Worm (Caenorhabditis elegans): ENCODE measurements around the gene Y52E8A.3.

The Y52E8A.3 gene

ce11 chrII:4299227-4299703 lies 7.5 kb downstream of the Y52E8A.3 start, which contains the start of gene sco-1 (continued):
- TF ChIP-seq hlh-4 (tag; optimal IDR thresholded peaks at IDR 0.05): peak; percentile 76
- no peak for TF ChIP-seq unc-30 (tag; optimal IDR thresholded peaks at IDR 0.05)
- TF ChIP-seq lin-35 (GFP tag; optimal IDR thresholded peaks at IDR 0.05): peak; percentile 88 to 91
- peak; percentile 98 for TF ChIP-seq nhr-90 (tag; optimal IDR thresholded peaks at IDR 0.05; ENCODE audit: poor library complexity)
- peak; percentile 95 for TF ChIP-seq skn-1 (tag; optimal IDR thresholded peaks at IDR 0.05)
- peak; percentile 97 for TF ChIP-seq nhr-20 (tag; optimal IDR thresholded peaks at IDR 0.05)
- TF ChIP-seq lin-14 (GFP tag; optimal IDR thresholded peaks at IDR 0.05): peak; percentile 97
- peak; percentile 85 for TF ChIP-seq nhr-237 (tag; optimal IDR thresholded peaks at IDR 0.05)
- no peak for TF ChIP-seq alr-1 (tag; optimal IDR thresholded peaks at IDR 0.05; ENCODE audit: borderline replicate concordance)
- TF ChIP-seq fkh-10 (GFP tag; optimal IDR thresholded peaks at IDR 0.05): peak; percentile 91
- peak; percentile 95 for TF ChIP-seq sox-4 (tag; optimal IDR thresholded peaks at IDR 0.05)
- no peak for TF ChIP-seq pag-3 (tag; optimal IDR thresholded peaks at IDR 0.05; ENCODE audit: borderline replicate concordance, insufficient read depth)
- TF ChIP-seq elt-3 (tag; optimal IDR thresholded peaks at IDR 0.05): peak in 3 of 6 experiments; percentile 82 to 97 (median 94)
- TF ChIP-seq zag-1 (tag; optimal IDR thresholded peaks at IDR 0.05): peak; percentile 92
- TF ChIP-seq sup-37 (GFP tag; optimal IDR thresholded peaks at IDR 0.05): peak; percentile 93
- peak; percentile 96 to 97 for TF ChIP-seq lsy-2 (tag; optimal IDR thresholded peaks at IDR 0.05)
- TF ChIP-seq ceh-82 (tag; optimal IDR thresholded peaks at IDR 0.05): peak; percentile 97 to 98 (median 98)
- peak; percentile 92 for TF ChIP-seq ceh-88 (GFP tag; IDR thresholded peaks at IDR 0.05)
- peak; percentile 95 for TF ChIP-seq nhr-77 (tag; optimal IDR thresholded peaks at IDR 0.05)
- peak; percentile 92 for TF ChIP-seq lin-39 (tag; optimal IDR thresholded peaks at IDR 0.05)
- peak; percentile 96 for TF ChIP-seq pax-3 (tag; optimal IDR thresholded peaks at IDR 0.05)
- peak; percentile 97 for TF ChIP-seq C04F5.9 (tag; optimal IDR thresholded peaks at IDR 0.05)
- TF ChIP-seq C34B4.2 (tag; optimal IDR thresholded peaks at IDR 0.05): peak; percentile 79
- TF ChIP-seq ceh-8 (GFP tag; optimal IDR thresholded peaks at IDR 0.05): peak; percentile 96
- peak; percentile 97 for TF ChIP-seq irx-1 (tag; optimal IDR thresholded peaks at IDR 0.05)
- TF ChIP-seq lin-13 (GFP tag; optimal IDR thresholded peaks at IDR 0.05): peak; percentile 97
- peak; percentile 79 for TF ChIP-seq blmp-1 (tag; optimal IDR thresholded peaks at IDR 0.05)
- TF ChIP-seq tbx-2 (tag; optimal IDR thresholded peaks at IDR 0.05): peak; percentile 98
- TF ChIP-seq hlh-17 (GFP tag; optimal IDR thresholded peaks at IDR 0.05; ENCODE audit: borderline replicate concordance): no peak
- peak; percentile 99 for TF ChIP-seq elt-2 (tag; optimal IDR thresholded peaks at IDR 0.05)
- peak; percentile 98 for TF ChIP-seq lir-3 (tag; optimal IDR thresholded peaks at IDR 0.05; ENCODE audit: poor library complexity)
- TF ChIP-seq snu-23 (GFP tag; optimal IDR thresholded peaks at IDR 0.05): peak; percentile 99
- TF ChIP-seq snpc-4 (tag; optimal IDR thresholded peaks at IDR 0.05): peak; percentile 78
- TF ChIP-seq hpl-2 (GFP tag; optimal IDR thresholded peaks at IDR 0.05): peak; percentile 70
- peak; percentile 98 for TF ChIP-seq dsc-1 (tag; optimal IDR thresholded peaks at IDR 0.05)
- peak; percentile 85 for TF ChIP-seq Y116A8C.19 (tag; optimal IDR thresholded peaks at IDR 0.05; ENCODE audit: borderline replicate concordance)
- peak; percentile 98 for TF ChIP-seq fkh-8 (tag; optimal IDR thresholded peaks at IDR 0.05)
- peak; percentile 65 for TF ChIP-seq nhr-76 (tag; optimal IDR thresholded peaks at IDR 0.05)
- TF ChIP-seq egl-27 (tag; optimal IDR thresholded peaks at IDR 0.05): peak; percentile 26 to 56
- peak in 1 of 2 experiments; percentile 98 for TF ChIP-seq ztf-11 (tag; optimal IDR thresholded peaks at IDR 0.05)
- peak; percentile 96 for TF ChIP-seq swsn-7 (tag; optimal IDR thresholded peaks at IDR 0.05)
- TF ChIP-seq mab-9 (GFP tag; IDR thresholded peaks at IDR 0.05): peak; percentile 98
- peak; percentile 87 for TF ChIP-seq ztf-4 (tag; optimal IDR thresholded peaks at IDR 0.05)
- TF ChIP-seq aly-2 (tag; optimal IDR thresholded peaks at IDR 0.05): peak; percentile 68
- peak in 1 of 2 experiments; percentile 92 for TF ChIP-seq mdl-1 (tag; optimal IDR thresholded peaks at IDR 0.05)
- TF ChIP-seq ceh-63 (GFP tag; optimal IDR thresholded peaks at IDR 0.05): peak; percentile 85
- TF ChIP-seq nhr-84 (tag; optimal IDR thresholded peaks at IDR 0.05): no peak
- no peak for TF ChIP-seq sptf-1 (tag; optimal IDR thresholded peaks at IDR 0.05)
- TF ChIP-seq egl-13 (tag; optimal IDR thresholded peaks at IDR 0.05): peak; percentile 97
- TF ChIP-seq ets-5 (GFP tag; IDR thresholded peaks at IDR 0.05): no peak
- TF ChIP-seq nhr-19 (GFP tag; conservative IDR thresholded peaks at IDR 0.05): peak; percentile 97

All from whole organism, L1 larva.